Worm (Caenorhabditis elegans) whole organism, dauer: ENCODE results near the gene akt-1.

ENCODE experiments used
- unc-62 ChIP-seq: sonication (generic microtip); optimal IDR thresholded peaks from 2 replicates; lab custom pipeline; 2017; ENCODE audit warnings: missing biosample characterization, missing genetic modification reagents, missing genetic modification characterization

Gene akt-1

DNA sequence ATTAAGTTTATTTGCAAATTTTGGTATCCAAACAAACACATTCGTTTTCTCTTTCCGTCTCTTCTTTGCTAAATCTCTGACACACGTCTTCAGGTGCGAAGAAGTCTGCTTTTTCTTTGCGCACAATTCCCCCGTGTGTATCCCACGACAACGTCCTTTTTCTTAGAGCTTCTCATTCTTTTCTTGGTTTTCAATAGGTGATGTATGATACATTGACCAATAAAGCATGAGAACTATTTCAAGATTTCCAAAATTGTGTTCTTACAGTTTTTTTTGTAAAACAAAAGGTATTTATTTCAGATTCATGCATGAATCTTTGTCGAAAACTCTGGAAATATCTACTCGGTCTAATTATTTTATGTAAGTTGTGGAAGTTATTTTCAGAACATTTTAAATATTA is 41.0 kb downstream of the akt-1 start, which contains the start of gene B0024.15:
B0024.15 (plus strand) TSS at position 301 of the 400 bp plus-strand sequence.
- TF ChIP-seq unc-62 (GFP tag; lab: Kevin White, UChicago), result no peak

DNA sequence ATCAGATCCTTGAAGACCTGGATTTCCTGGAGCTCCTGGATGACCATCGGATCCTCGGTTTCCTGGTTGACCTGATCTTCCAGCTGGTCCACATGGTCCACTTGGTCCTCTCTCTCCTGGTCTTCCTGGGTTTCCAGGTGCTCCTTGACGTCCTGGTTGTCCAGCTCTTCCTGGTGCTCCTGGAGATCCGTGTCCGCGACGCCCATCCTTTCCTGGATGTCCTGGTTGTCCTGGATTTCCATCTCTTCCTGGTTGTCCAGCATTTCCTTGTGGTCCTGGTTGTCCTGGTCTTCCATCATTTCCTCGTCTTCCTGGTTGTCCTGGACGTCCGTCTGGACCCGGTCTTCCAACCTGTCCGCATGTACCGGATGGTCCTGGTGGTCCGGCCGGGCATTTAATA is 43.1 kb downstream of the akt-1 start:
- no peak for TF ChIP-seq unc-62 (GFP tag; lab: Kevin White, UChicago)

DNA sequence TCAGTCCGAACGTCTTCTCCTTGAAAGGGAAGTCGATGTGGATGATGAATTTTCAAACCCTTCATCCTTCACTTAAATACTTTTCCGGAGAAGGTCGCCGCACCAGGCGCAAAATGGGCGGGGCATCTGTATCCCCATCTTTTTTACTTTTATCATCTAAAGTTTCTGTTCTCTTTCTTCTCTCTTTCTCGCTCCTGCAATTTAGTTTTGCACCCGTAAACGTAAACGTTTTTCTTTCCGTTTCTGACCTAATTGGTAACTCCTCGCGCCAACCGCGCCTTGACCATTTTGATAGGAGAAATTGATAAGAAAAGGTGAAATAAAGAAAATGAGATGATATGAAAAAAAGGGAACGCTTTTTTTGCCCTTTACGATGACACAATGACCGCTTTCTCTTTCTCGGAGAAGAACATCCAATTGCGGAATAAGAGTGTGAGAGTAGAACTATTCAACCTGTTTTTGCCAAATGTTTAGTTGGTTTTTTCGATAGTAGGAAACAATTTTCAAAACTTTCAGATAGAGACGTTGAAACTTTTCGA is 44.2 kb downstream of the akt-1 start, which contains the start of gene col-149:
col-149 (minus strand) TSS at position 51 of the 539 bp plus-strand sequence.
- TF ChIP-seq unc-62 (GFP tag; lab: Kevin White, UChicago), result no peak

DNA sequence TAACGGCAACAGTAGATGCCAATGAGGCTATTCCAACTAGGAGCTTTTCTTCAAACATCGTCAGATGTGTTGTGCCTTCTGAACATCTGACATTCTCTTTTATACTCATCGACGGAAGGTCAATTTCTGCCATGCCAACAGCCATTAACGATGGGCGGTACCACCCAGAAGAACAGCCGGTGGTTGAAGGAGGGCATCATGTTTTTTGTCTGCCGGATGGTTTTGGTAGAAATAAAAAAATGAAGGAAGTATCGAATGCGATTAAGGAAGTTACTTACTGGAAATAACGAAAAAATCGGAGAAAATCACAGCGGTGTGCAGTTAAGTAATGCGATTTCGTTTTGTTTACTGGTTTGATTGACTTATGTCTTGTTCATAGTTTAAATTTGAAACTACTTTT is 45.8 kb downstream of the akt-1 start, which contains the start of gene col-150:
col-150 (minus strand) TSS at position 101 of the 400 bp plus-strand sequence.
- no peak for TF ChIP-seq unc-62 (GFP tag; lab: Kevin White, UChicago)

DNA sequence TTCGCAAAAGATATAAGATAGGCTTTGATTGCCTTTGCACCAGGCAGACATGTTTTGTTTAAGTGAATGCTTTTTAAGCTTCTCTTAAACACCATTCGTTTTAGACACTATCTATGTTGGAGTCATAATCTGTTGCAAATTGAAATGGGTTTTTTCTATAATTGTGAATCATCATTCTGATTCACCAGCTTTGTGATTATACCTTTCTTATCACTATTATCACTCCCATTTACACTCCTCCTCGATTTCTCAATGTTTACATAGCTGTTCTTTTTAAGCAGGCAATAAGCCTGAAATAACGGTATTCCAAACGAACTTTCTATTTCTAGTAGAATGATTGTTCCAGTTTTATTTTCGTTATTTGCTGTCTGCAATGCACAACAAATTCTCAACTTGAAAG is 48.4 kb downstream of the akt-1 start, which contains the start of gene B0024.4:
B0024.4 (plus strand) TSS at position 301 of the 400 bp plus-strand sequence.
- no peak for TF ChIP-seq unc-62 (GFP tag; lab: Kevin White, UChicago)
